Fruit fly (Drosophila melanogaster): ENCODE data around the gene squ.

DNA sequence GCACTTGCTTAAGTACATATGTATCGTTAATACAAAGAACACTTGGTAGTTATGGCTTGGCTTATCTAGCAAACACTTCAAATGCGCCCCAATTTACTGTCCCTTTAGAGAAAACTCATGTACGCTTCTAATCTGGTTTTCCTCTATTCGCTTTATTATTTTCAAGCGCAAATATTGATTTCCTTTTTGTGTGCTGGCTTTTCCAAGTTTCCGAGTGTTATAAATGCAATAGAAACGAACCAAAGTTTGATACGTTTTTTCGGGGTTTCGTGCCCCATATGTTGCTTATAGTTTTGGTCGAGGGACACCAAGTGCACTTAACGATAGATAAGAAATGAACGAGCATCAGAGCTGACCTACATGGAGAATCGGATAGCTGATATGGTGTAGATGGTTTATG is 34.1 kb downstream of the squ start:
- TF ChIP-seq Nf-YA (GFP tag; IDR thresholded peaks at IDR 0.05) (no peak), CG1603 (tag; optimal IDR thresholded peaks at IDR 0.05) (no peak), Nf-YC (tag; optimal IDR thresholded peaks at IDR 0.05) (no peak), exex (tag; optimal IDR thresholded peaks at IDR 0.05) (peak; percentile 17), so (GFP tag; IDR thresholded peaks at IDR 0.05) (no peak), kay (GFP tag; optimal IDR thresholded peaks at IDR 0.05) (no peak), Eip74EF (GFP tag; optimal IDR thresholded peaks at IDR 0.05) (no peak), CG11504 (tag; optimal IDR thresholded peaks at IDR 0.05) (no peak), CG4730 (GFP tag; IDR thresholded peaks at IDR 0.05) (no peak), Gug (GFP tag; IDR thresholded peaks at IDR 0.05) (no peak), ttk (GFP tag; IDR thresholded peaks at IDR 0.05) (no peak), usp (GFP tag; optimal IDR thresholded peaks at IDR 0.05) (no peak), H2.0 (GFP tag; IDR thresholded peaks at IDR 0.05) (no peak)

Data from whole organism, embryonic.